Worm (Caenorhabditis elegans) whole organism, midembryonic: ENCODE data around the gene acr-14.

Experiments used
- T22C8.4 ChIP-seq: fragments of 200-800 bp; sonication (Bioruptor generic); IDR thresholded peaks from 2 replicates; pipeline ENCODE4 v1.3.6; 2022; ENCODE audit warnings: missing genetic modification characterization, missing compliant biosample characterization
- cog-1 ChIP-seq: sonication (generic microtip); optimal IDR thresholded peaks from 2 replicates; lab custom pipeline; 2016; ENCODE audit warnings: missing genetic modification characterization, missing compliant biosample characterization
- flt-1 ChIP-seq: fragments of 200-800 bp; sonication (Bioruptor generic); IDR thresholded peaks from 2 replicates; pipeline ENCODE4 v1.3.6; 2022; ENCODE audit warnings: missing genetic modification characterization, missing compliant biosample characterization
- klf-2 ChIP-seq: fragments of 200-800 bp; sonication (Bioruptor generic); conservative IDR thresholded peaks from 2 replicates; pipeline ENCODE4 v1.3.6; 2022; ENCODE audit warnings: missing genetic modification reagents, missing genetic modification characterization, missing compliant biosample characterization
- med-1 ChIP-seq: sonication (generic microtip); optimal IDR thresholded peaks from 2 replicates; lab custom pipeline; 2017; ENCODE audit warnings: missing genetic modification characterization, mild to moderate bottlenecking, missing compliant biosample characterization, antibody characterized with exemption, missing genetic modification reagents; ENCODE audit not compliant: insufficient read depth
- ref-1 ChIP-seq: fragments of 200-800 bp; sonication (Bioruptor generic); conservative IDR thresholded peaks from 2 replicates; pipeline ENCODE4 v1.3.6; 2022; ENCODE audit warnings: missing genetic modification reagents, missing genetic modification characterization, missing compliant biosample characterization
- ztf-23 ChIP-seq: fragments of 200-800 bp; sonication (Bioruptor generic); IDR thresholded peaks from 2 replicates; pipeline ENCODE4 v1.3.6; 2022; ENCODE audit warnings: missing genetic modification reagents, missing genetic modification characterization, missing compliant biosample characterization
- ztf-29 ChIP-seq: fragments of 200-800 bp; sonication (Bioruptor generic); IDR thresholded peaks from 2 replicates; pipeline ENCODE4 v1.3.6; 2022; ENCODE audit warnings: missing genetic modification reagents, missing genetic modification characterization, missing compliant biosample characterization

DNA sequence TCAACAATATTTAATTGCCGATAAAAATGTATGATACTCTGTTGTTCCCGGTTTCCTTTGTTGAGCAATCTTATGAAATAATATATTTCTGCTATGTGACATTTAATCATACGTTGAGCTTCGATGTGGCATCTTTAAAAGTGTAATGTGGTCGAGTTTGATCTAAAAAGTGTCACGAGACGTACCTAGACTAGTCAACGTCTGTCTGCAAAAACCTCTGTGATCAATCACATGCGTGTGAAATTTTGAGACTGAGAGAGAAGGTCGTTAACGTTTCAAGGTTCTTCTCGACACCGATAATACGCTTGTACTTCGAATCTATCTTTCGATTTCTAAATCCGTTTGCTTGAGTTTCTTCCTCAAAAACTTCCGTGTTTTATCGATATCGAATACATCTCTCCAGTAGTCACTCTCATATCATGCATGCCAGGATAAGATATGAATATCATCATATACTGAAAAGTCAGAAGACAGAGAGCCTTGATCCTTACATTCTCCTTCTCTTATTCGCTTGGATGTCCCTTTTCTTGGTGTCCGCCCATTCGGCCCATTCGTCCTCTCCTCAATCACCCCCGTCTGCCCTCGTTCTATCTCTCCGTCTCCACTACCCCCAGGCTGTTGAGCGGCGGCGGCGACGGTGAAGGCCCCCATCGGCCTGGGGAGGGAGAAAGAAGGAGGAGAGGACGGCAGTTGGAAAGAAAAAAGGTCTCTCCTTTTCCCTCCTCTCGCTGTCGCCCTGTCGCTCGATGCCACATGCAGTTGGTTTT lies 48.5 kb downstream of the acr-14 start:
- no peak for TF ChIP-seq ref-1
- TF ChIP-seq ztf-29 (GFP tag; lab: Robert Waterston, UW) = no peak
- peak; percentile 72 for TF ChIP-seq ztf-23 (GFP tag; lab: Robert Waterston, UW)
- TF ChIP-seq flt-1 = 0 out of 2 replicates have a peak, but pooled peaks have one; percentile 33
- no peak for TF ChIP-seq cog-1
- no peak for TF ChIP-seq med-1 (GFP tag; lab: Kevin White, UChicago)
- no peak for TF ChIP-seq klf-2 (GFP tag; lab: Robert Waterston, UW)
- no peak for TF ChIP-seq T22C8.4 (GFP tag; lab: Robert Waterston, UW)
